Worm (Caenorhabditis elegans) whole organism, L1 larva: Measurements from ENCODE around the gene ssp-33.
A peak's percentile ranks its signal among the peaks of the same experiment; 100 is the strongest.

Experiments used
- ama-1 ChIP-seq: fragments of 150-350 bp; optimal IDR thresholded peaks from 2 replicates; lab custom pipeline; 2014
- ceh-90 ChIP-seq: sonication (generic microtip); optimal IDR thresholded peaks from 2 replicates; lab custom pipeline; 2016; ENCODE audit warnings: missing genetic modification characterization, missing compliant biosample characterization
- jun-1 ChIP-seq: fragments of 150-350 bp; optimal IDR thresholded peaks from 2 replicates; lab custom pipeline; 2014; ENCODE audit warnings: missing biosample characterization, missing genetic modification reagents, missing genetic modification characterization
- mdl-1 ChIP-seq, 2 experiments: fragments of 150-350 bp; optimal IDR thresholded peaks; 2 replicates each; lab custom pipeline; 2014 to 2017; ENCODE audit warnings: missing biosample characterization in 2 of 2, missing genetic modification characterization in 2 of 2, inconsistent platforms in 1 of 2
- nhr-77 ChIP-seq: fragments of 150-350 bp; optimal IDR thresholded peaks from 2 replicates; lab custom pipeline; 2014; ENCODE audit warnings: missing biosample characterization, missing genetic modification characterization
- nhr-84 ChIP-seq: sonication (generic microtip); optimal IDR thresholded peaks from 2 replicates; lab custom pipeline; 2017; ENCODE audit warnings: missing biosample characterization, missing genetic modification characterization
- sox-4 ChIP-seq: sonication (generic microtip); optimal IDR thresholded peaks from 2 replicates; lab custom pipeline; 2016; ENCODE audit warnings: missing genetic modification characterization, missing compliant biosample characterization
- swsn-7 ChIP-seq: sonication (generic microtip); optimal IDR thresholded peaks from 2 replicates; lab custom pipeline; 2016; ENCODE audit warnings: missing genetic modification characterization, missing compliant biosample characterization
- xbp-1 ChIP-seq: sonication (generic microtip); optimal IDR thresholded peaks from 2 replicates; lab custom pipeline; 2016; ENCODE audit warnings: missing genetic modification characterization, missing compliant biosample characterization

DNA sequence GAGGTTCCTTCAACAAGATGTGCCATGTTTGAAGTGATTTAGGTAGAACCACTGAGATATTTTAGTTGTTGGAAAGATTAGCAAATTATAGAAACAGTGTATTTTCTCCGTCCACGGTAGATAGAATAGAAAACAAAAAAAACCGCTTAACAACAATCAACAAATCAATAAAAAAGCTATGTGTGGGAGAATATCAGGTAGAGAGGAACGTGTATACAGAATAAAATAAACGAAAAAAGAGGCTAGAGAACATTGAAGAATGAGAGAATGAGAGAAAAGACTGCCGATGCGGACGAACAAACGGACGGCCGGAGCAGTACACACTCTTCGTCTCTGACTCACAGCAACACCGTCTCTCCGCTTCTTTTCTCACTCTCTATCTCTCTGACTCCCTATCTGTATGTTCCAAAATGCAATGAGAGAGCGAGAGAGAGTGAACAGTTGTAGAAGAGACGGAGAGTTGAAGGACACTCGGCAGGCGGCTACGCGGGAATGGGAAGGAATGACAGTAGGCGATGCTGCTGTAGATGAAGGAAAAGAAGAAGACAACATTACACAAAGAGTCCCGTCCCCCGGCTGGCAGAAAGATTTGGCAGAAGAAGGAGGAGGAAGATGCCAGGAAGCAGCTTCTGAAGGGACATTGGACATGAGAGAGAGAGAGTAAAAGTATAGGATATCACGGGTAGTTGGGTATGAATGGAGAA is 14.4 kb upstream of the ssp-33 start, which contains the start of gene unc-112:
- TF ChIP-seq jun-1 (tag; lab: Kevin White, UChicago) (peak; percentile 49), mdl-1 (tag; optimal IDR thresholded peaks at IDR 0.05; lab: Kevin White, UChicago) (peak in 1 of 2 experiments; percentile 50), sox-4 (tag; lab: Kevin White, UChicago) (no peak), nhr-77 (no peak), ama-1 (lab: Kevin White, UChicago) (no peak), swsn-7 (peak; percentile 74), nhr-84 (no peak), xbp-1 (peak; percentile 47), ceh-90 (tag; lab: Kevin White, UChicago) (no peak)
